Worm (Caenorhabditis elegans): ENCODE data around the gene K02D10.4.

- TF ChIP-seq ceh-16 (tag; optimal IDR thresholded peaks at IDR 0.05), result no peak
- TF ChIP-seq unc-39 (tag; optimal IDR thresholded peaks at IDR 0.05), result no peak
- TF ChIP-seq nhr-6 (tag; optimal IDR thresholded peaks at IDR 0.05), result no peak
- TF ChIP-seq nhr-11 (tag; optimal IDR thresholded peaks at IDR 0.05), result no peak
- no peak for TF ChIP-seq sem-4 (tag; optimal IDR thresholded peaks at IDR 0.05)
- TF ChIP-seq nhr-25 (tag; optimal IDR thresholded peaks at IDR 0.05), result no peak
- TF ChIP-seq lin-39 (tag; optimal IDR thresholded peaks at IDR 0.05), result no peak
- no peak for TF ChIP-seq aly-2 (tag; optimal IDR thresholded peaks at IDR 0.05)
- TF ChIP-seq lin-13 (GFP tag; optimal IDR thresholded peaks at IDR 0.05), result no peak
- TF ChIP-seq lin-11 (tag; optimal IDR thresholded peaks at IDR 0.05), result no peak
- peak; percentile 45 for TF ChIP-seq nhr-129 (tag; optimal IDR thresholded peaks at IDR 0.05)
Measured at ce11 chrIII:8815699-8816098, 35.9 kb upstream of the K02D10.4 start.
